Worm (Caenorhabditis elegans) whole organism, L4 larva: Measurements from ENCODE around the gene lntl-1.

Source experiments
- F10B5.3 ChIP-seq: sonication (generic microtip); optimal IDR thresholded peaks from 2 replicates; lab custom pipeline; 2016; ENCODE audit warnings: mild to moderate bottlenecking, missing genetic modification characterization, missing compliant biosample characterization
- F26F4.8 ChIP-seq: fragments of 200-800 bp; sonication (Bioruptor generic); conservative IDR thresholded peaks from 2 replicates; pipeline ENCODE4 v1.3.6; 2022; ENCODE audit warnings: missing genetic modification characterization, missing compliant biosample characterization
- F37D6.2 ChIP-seq: sonication (generic microtip); optimal IDR thresholded peaks from 2 replicates; lab custom pipeline; 2016; ENCODE audit warnings: mild to moderate bottlenecking, missing genetic modification characterization, missing compliant biosample characterization
- F49E8.2 ChIP-seq: sonication (generic microtip); optimal IDR thresholded peaks from 2 replicates; lab custom pipeline; 2016; ENCODE audit warnings: missing compliant biosample characterization, mild to moderate bottlenecking, missing genetic modification characterization, borderline replicate concordance
- R02D3.7 ChIP-seq: fragments of 150-350 bp; sonication (generic microtip); optimal IDR thresholded peaks from 3 replicates; lab custom pipeline; 2014; ENCODE audit warnings: missing biosample characterization, missing genetic modification characterization
- Y48G9A.11 ChIP-seq: fragments of 200-800 bp; sonication (Bioruptor generic); IDR thresholded peaks from 2 replicates; pipeline ENCODE4 v1.3.6; 2022; ENCODE audit warnings: missing genetic modification reagents, missing genetic modification characterization, missing compliant biosample characterization
- ZK546.5 ChIP-seq, 2 experiments: sonication (generic microtip); optimal IDR thresholded peaks; 2 replicates each; lab custom pipeline; 2017; ENCODE audit warnings: missing biosample characterization in 2 of 2, missing genetic modification characterization in 2 of 2
- aly-2 ChIP-seq: sonication (generic microtip); optimal IDR thresholded peaks from 2 replicates; lab custom pipeline; 2018; ENCODE audit warnings: missing biosample characterization, missing genetic modification characterization
- ama-1 ChIP-seq: fragments of 150-350 bp; optimal IDR thresholded peaks from 2 replicates; lab custom pipeline; 2014; ENCODE audit warnings: inconsistent platforms, mixed read lengths
- arid-1 ChIP-seq: fragments of 200-800 bp; sonication (Bioruptor generic); conservative IDR thresholded peaks from 2 replicates; pipeline ENCODE4 v1.3.6; 2022; ENCODE audit warnings: missing genetic modification reagents, missing genetic modification characterization, missing compliant biosample characterization
- attf-4 ChIP-seq: sonication (generic microtip); optimal IDR thresholded peaks from 3 replicates; lab custom pipeline; 2017; ENCODE audit warnings: missing biosample characterization, missing genetic modification characterization
- ceh-20 ChIP-seq: fragments of 200-800 bp; sonication (Bioruptor generic); IDR thresholded peaks from 2 replicates; pipeline ENCODE4 v1.3.6; 2022; ENCODE audit warnings: missing genetic modification reagents, missing genetic modification characterization, missing compliant biosample characterization
- ceh-44 ChIP-seq: fragments of 200-800 bp; sonication (Bioruptor generic); IDR thresholded peaks from 2 replicates; pipeline ENCODE4 v1.3.6; 2022; ENCODE audit warnings: missing genetic modification reagents, missing genetic modification characterization, missing compliant biosample characterization
- ces-1 ChIP-seq: fragments of 150-350 bp; sonication (generic microtip); optimal IDR thresholded peaks from 4 replicates; lab custom pipeline; 2014; ENCODE audit warnings: missing biosample characterization, missing genetic modification reagents, missing genetic modification characterization
- ctbp-1 ChIP-seq: fragments of 200-800 bp; sonication (Bioruptor generic); IDR thresholded peaks from 2 replicates; pipeline ENCODE4 v1.3.6; 2022; ENCODE audit warnings: missing genetic modification reagents, missing genetic modification characterization, missing compliant biosample characterization
- dmd-8 ChIP-seq: fragments of 200-800 bp; sonication (Bioruptor generic); IDR thresholded peaks from 2 replicates; pipeline ENCODE4 v1.3.6; 2022; ENCODE audit warnings: missing genetic modification characterization, missing compliant biosample characterization
- dve-1 ChIP-seq: sonication (generic microtip); optimal IDR thresholded peaks from 2 replicates; lab custom pipeline; 2017; ENCODE audit warnings: antibody characterized with exemption, mild to moderate bottlenecking, missing genetic modification characterization, missing compliant biosample characterization; ENCODE audit not compliant: insufficient read depth
- egl-27 ChIP-seq: sonication (generic microtip); optimal IDR thresholded peaks from 3 replicates; lab custom pipeline; 2017; ENCODE audit warnings: missing biosample characterization, missing genetic modification reagents, missing genetic modification characterization
- fkh-10 ChIP-seq: fragments of 150-350 bp; optimal IDR thresholded peaks from 2 replicates; lab custom pipeline; 2014; ENCODE audit warnings: missing biosample characterization, missing genetic modification reagents, missing genetic modification characterization
- fos-1 ChIP-seq: fragments of 150-350 bp; optimal IDR thresholded peaks from 2 replicates; lab custom pipeline; 2014; ENCODE audit warnings: missing biosample characterization, missing genetic modification characterization
- hlh-30 ChIP-seq: sonication (generic microtip); optimal IDR thresholded peaks from 2 replicates; lab custom pipeline; 2017; ENCODE audit warnings: antibody characterized with exemption, mild to moderate bottlenecking, missing genetic modification characterization, missing compliant biosample characterization; ENCODE audit not compliant: insufficient read depth
- hmg-1.1 ChIP-seq: fragments of 200-800 bp; sonication (Bioruptor generic); IDR thresholded peaks from 2 replicates; pipeline ENCODE4 v1.3.6; 2022; ENCODE audit warnings: missing genetic modification reagents, missing genetic modification characterization, missing compliant biosample characterization
- jun-1 ChIP-seq: fragments of 150-350 bp; optimal IDR thresholded peaks from 2 replicates; lab custom pipeline; 2014; ENCODE audit warnings: missing biosample characterization, missing genetic modification reagents, missing genetic modification characterization
- lin-13 ChIP-seq: fragments of 150-350 bp; optimal IDR thresholded peaks from 2 replicates; lab custom pipeline; 2014; ENCODE audit warnings: missing biosample characterization, missing genetic modification reagents, missing genetic modification characterization
- lin-29 ChIP-seq: fragments of 200-800 bp; sonication (Bioruptor generic); IDR thresholded peaks from 2 replicates; pipeline ENCODE4 v1.3.6; 2022; ENCODE audit warnings: missing genetic modification reagents, missing genetic modification characterization, missing compliant biosample characterization
- lin-38 ChIP-seq: fragments of 200-800 bp; sonication (Bioruptor generic); IDR thresholded peaks from 2 replicates; pipeline ENCODE4 v1.3.6; 2022; ENCODE audit warnings: missing genetic modification reagents, missing genetic modification characterization, missing compliant biosample characterization
- lin-39 ChIP-seq: fragments of 150-350 bp; optimal IDR thresholded peaks from 2 replicates; lab custom pipeline; 2014; ENCODE audit warnings: missing biosample characterization, missing genetic modification reagents, missing genetic modification characterization
- madf-5 ChIP-seq, 2 experiments: fragments of 200-800 bp; sonication (Bioruptor generic); IDR thresholded peaks; 2 replicates each; pipeline ENCODE4 v1.3.6; 2022; ENCODE audit warnings: missing compliant biosample characterization in 2 of 2, missing genetic modification characterization in 2 of 2
- madf-9 ChIP-seq: fragments of 200-800 bp; sonication (Bioruptor generic); conservative IDR thresholded peaks from 2 replicates; pipeline ENCODE4 v1.3.6; 2022; ENCODE audit warnings: missing genetic modification reagents, missing genetic modification characterization, missing compliant biosample characterization
- mdl-1 ChIP-seq, 2 experiments: fragments of 150-350 bp in 1 of 2; sonication (generic microtip) in 1 of 2; optimal IDR thresholded peaks; 2 replicates each; lab custom pipeline; 2014 to 2017; ENCODE audit warnings: missing biosample characterization in 2 of 2, missing genetic modification characterization in 2 of 2
- mdt-29 ChIP-seq: fragments of 200-800 bp; sonication (Bioruptor generic); IDR thresholded peaks from 2 replicates; pipeline ENCODE4 v1.3.6; 2022; ENCODE audit warnings: missing genetic modification reagents, missing genetic modification characterization, missing compliant biosample characterization
- mep-1 ChIP-seq: fragments of 150-350 bp; sonication (generic microtip); optimal IDR thresholded peaks from 3 replicates; lab custom pipeline; 2014; ENCODE audit warnings: missing biosample characterization, missing genetic modification characterization
- mxl-2 ChIP-seq: fragments of 200-800 bp; sonication (Bioruptor generic); conservative IDR thresholded peaks from 2 replicates; pipeline ENCODE4 v1.3.6; 2022; ENCODE audit warnings: missing genetic modification reagents, missing genetic modification characterization, missing compliant biosample characterization
- mxl-3 ChIP-seq: fragments of 200-800 bp; sonication (Bioruptor generic); optimal IDR thresholded peaks from 2 replicates; lab custom pipeline; 2018; ENCODE audit warnings: mild to moderate bottlenecking, missing genetic modification characterization, missing compliant biosample characterization
- nhr-25 ChIP-seq: sonication (generic microtip); optimal IDR thresholded peaks from 2 replicates; lab custom pipeline; 2017; ENCODE audit warnings: missing genetic modification characterization, mild to moderate bottlenecking, missing compliant biosample characterization, antibody characterized with exemption, moderate library complexity, borderline replicate concordance; ENCODE audit not compliant: insufficient read depth
- nhr-28 ChIP-seq: fragments of 150-350 bp; optimal IDR thresholded peaks from 2 replicates; lab custom pipeline; 2014; ENCODE audit warnings: missing biosample characterization, missing genetic modification characterization
- nhr-42 ChIP-seq: fragments of 200-800 bp; sonication (Bioruptor generic); IDR thresholded peaks from 2 replicates; pipeline ENCODE4 v1.3.6; 2022; ENCODE audit warnings: missing genetic modification characterization, missing compliant biosample characterization
- nhr-6 ChIP-seq: fragments of 150-350 bp; optimal IDR thresholded peaks from 2 replicates; lab custom pipeline; 2014; ENCODE audit warnings: missing biosample characterization, missing genetic modification characterization
- pha-4 ChIP-seq, 2 experiments: fragments of 150-350 bp in 1 of 2; fragments of 200-800 bp in 1 of 2; sonication (Bioruptor generic) in 1 of 2; IDR thresholded peaks in 1 of 2; optimal IDR thresholded peaks in 1 of 2; 2 replicates each; pipeline versions ENCODE4 v1.3.6 to Lab custom; 2014 to 2022; ENCODE audit warnings: missing genetic modification characterization in 2 of 2, missing genetic modification reagents in 2 of 2, missing biosample characterization in 1 of 2, missing compliant biosample characterization in 1 of 2
- php-3 ChIP-seq: fragments of 200-800 bp; sonication (Bioruptor generic); IDR thresholded peaks from 2 replicates; pipeline ENCODE4 v1.3.6; 2022; ENCODE audit warnings: missing genetic modification reagents, missing genetic modification characterization, missing compliant biosample characterization
- rbr-2 ChIP-seq: sonication (generic microtip); optimal IDR thresholded peaks from 2 replicates; lab custom pipeline; 2016; ENCODE audit warnings: missing genotype, missing genetic modification characterization, missing compliant biosample characterization
- set-16 ChIP-seq: fragments of 200-800 bp; sonication (Bioruptor generic); IDR thresholded peaks from 2 replicates; pipeline ENCODE4 v1.3.6; 2022; ENCODE audit warnings: missing genetic modification reagents, missing genetic modification characterization, missing compliant biosample characterization
- snpc-1.2 ChIP-seq: fragments of 200-800 bp; sonication (Bioruptor generic); IDR thresholded peaks from 2 replicates; pipeline ENCODE4 v1.3.6; 2022; ENCODE audit warnings: missing genetic modification reagents, missing genetic modification characterization, missing compliant biosample characterization
- spr-3 ChIP-seq: fragments of 200-800 bp; sonication (Bioruptor generic); optimal IDR thresholded peaks from 2 replicates; lab custom pipeline; 2018; ENCODE audit warnings: mild to moderate bottlenecking, missing genetic modification characterization, missing compliant biosample characterization
- tag-97 ChIP-seq: fragments of 200-800 bp; sonication (Bioruptor generic); IDR thresholded peaks from 2 replicates; pipeline ENCODE4 v1.3.6; 2022; ENCODE audit warnings: missing genetic modification characterization, missing compliant biosample characterization
- unc-130 ChIP-seq: sonication (generic microtip); optimal IDR thresholded peaks from 2 replicates; lab custom pipeline; 2016; ENCODE audit warnings: missing genetic modification reagents, missing genetic modification characterization, missing compliant biosample characterization
- unc-39 ChIP-seq: sonication (generic microtip); optimal IDR thresholded peaks from 2 replicates; lab custom pipeline; 2017; ENCODE audit warnings: missing biosample characterization, missing genetic modification characterization
- vab-7 ChIP-seq: fragments of 200-800 bp; sonication (Bioruptor generic); IDR thresholded peaks from 2 replicates; pipeline ENCODE4 v1.3.6; 2022; ENCODE audit warnings: missing genetic modification reagents, missing genetic modification characterization, missing compliant biosample characterization
- zip-2 ChIP-seq: fragments of 150-350 bp; optimal IDR thresholded peaks from 2 replicates; lab custom pipeline; 2014; ENCODE audit warnings: missing biosample characterization, missing genetic modification characterization
- ztf-7 ChIP-seq: fragments of 150-350 bp; optimal IDR thresholded peaks from 2 replicates; lab custom pipeline; 2014; ENCODE audit warnings: missing biosample characterization, missing genetic modification characterization

lntl-1 gene

DNA sequence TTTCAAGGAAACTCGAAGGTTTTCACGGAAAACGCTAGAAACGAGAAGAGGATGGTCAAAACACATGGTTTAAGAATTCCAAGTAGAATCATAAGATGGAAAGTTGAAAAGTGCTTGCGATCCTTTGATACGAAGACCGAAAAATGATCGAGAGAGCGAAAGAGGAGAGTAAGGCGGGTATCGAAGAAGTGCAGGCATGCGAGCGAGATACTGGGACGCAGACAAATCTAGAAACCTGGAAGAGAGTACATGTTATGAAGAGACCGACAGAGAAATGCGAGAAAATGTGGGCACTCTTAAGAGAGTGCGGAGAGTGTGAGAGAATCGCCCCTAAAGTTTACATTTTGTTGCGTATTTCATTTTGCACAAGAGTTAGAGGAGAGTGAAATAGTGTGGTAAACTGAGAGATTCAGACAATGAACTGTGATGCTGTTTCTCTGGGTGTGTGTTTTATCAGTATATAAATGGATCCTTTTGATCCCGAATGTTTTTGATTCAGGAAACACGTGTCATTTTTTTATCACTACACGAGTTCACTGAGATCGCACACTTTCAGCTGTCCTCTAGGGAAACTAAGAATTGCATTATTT lies 52.8 kb downstream of the lntl-1 start (continued):
- TF ChIP-seq snpc-1.2 (GFP tag; lab: Robert Waterston, UW) = no peak
- TF ChIP-seq nhr-28 = peak; percentile 57
- TF ChIP-seq pha-4 (GFP tag; IDR thresholded peaks at IDR 0.05; lab: Robert Waterston, UW) = peak; percentile 40; the same call in 1 of the 2 replicates
- TF ChIP-seq pha-4 (tag; optimal IDR thresholded peaks at IDR 0.05; lab: Kevin White, UChicago) = peak; percentile 49
- TF ChIP-seq aly-2 (tag; lab: Kevin White, UChicago) = no peak
- no peak for TF ChIP-seq madf-5 (GFP tag; IDR thresholded peaks at IDR 0.05; lab: Robert Waterston, UW)
- TF ChIP-seq nhr-42 (GFP tag; lab: Robert Waterston, UW) = 0 out of 2 replicates have a peak, but pooled peaks have one; percentile 63
- TF ChIP-seq ama-1 (lab: Kevin White, UChicago) = no peak
- TF ChIP-seq F37D6.2 (tag; lab: Kevin White, UChicago) = peak; percentile 24
- TF ChIP-seq jun-1 (tag; lab: Kevin White, UChicago) = no peak
- peak; percentile 19; the same call in 1 of the 2 replicates for TF ChIP-seq php-3
- peak; percentile 82 for TF ChIP-seq dve-1 (tag; lab: Kevin White, UChicago)
- TF ChIP-seq madf-9 (GFP tag; lab: Robert Waterston, UW) = no peak
- TF ChIP-seq egl-27 (tag; lab: Kevin White, UChicago) = no peak
- TF ChIP-seq lin-38 (GFP tag; lab: Robert Waterston, UW) = peak; percentile 43; the same call in 1 of the 2 replicates
- TF ChIP-seq ztf-7 (tag; lab: Kevin White, UChicago) = no peak
- TF ChIP-seq lin-13 (GFP tag; lab: Kevin White, UChicago) = no peak
- TF ChIP-seq unc-39 (tag; lab: Kevin White, UChicago) = no peak
- TF ChIP-seq arid-1 (GFP tag; lab: Robert Waterston, UW) = 0 out of 2 replicates have a peak, but pooled peaks have one; percentile 11
- TF ChIP-seq ceh-20 = peak; percentile 71
- peak; percentile 47 for TF ChIP-seq nhr-25
- TF ChIP-seq nhr-6 (tag; lab: Kevin White, UChicago) = peak; percentile 85
- no peak for TF ChIP-seq mxl-2
- TF ChIP-seq hlh-30 (tag; lab: Kevin White, UChicago) = peak; percentile 64
- TF ChIP-seq ceh-44 = no peak
- no peak for TF ChIP-seq F49E8.2 (tag; lab: Kevin White, UChicago)
- TF ChIP-seq unc-130 (GFP tag; lab: Kevin White, UChicago) = no peak
- no peak for TF ChIP-seq fos-1
- no peak for TF ChIP-seq lin-39 (tag; lab: Kevin White, UChicago)
- TF ChIP-seq mxl-3 (GFP tag; lab: Kevin White, UChicago) = peak; percentile 60
- TF ChIP-seq mep-1 (tag; lab: Kevin White, UChicago) = peak; percentile 80
- peak; percentile 64 for TF ChIP-seq hmg-1.1
- TF ChIP-seq lin-29 (GFP tag; lab: Robert Waterston, UW) = no peak
- TF ChIP-seq vab-7 = no peak
- no peak for TF ChIP-seq fkh-10 (GFP tag; lab: Kevin White, UChicago)
- no peak for TF ChIP-seq Y48G9A.11
- no peak for TF ChIP-seq tag-97 (GFP tag; lab: Robert Waterston, UW)
- no peak for TF ChIP-seq F10B5.3
- TF ChIP-seq spr-3 (GFP tag; lab: Kevin White, UChicago) = no peak
- peak; percentile 63 to 79 for TF ChIP-seq mdl-1 (tag; optimal IDR thresholded peaks at IDR 0.05; lab: Kevin White, UChicago)
- TF ChIP-seq dmd-8 (GFP tag; lab: Robert Waterston, UW) = no peak
- peak; percentile 0 for TF ChIP-seq R02D3.7
- TF ChIP-seq mdt-29 (GFP tag; lab: Robert Waterston, UW) = no peak
- TF ChIP-seq set-16 = no peak
- no peak for TF ChIP-seq attf-4
- TF ChIP-seq ZK546.5 (tag; optimal IDR thresholded peaks at IDR 0.05; lab: Kevin White, UChicago) = no peak
- TF ChIP-seq zip-2 (tag; lab: Kevin White, UChicago) = no peak
- TF ChIP-seq rbr-2 (tag; lab: Kevin White, UChicago) = peak; percentile 40
- TF ChIP-seq ctbp-1 = no peak
- no peak for TF ChIP-seq ces-1 (GFP tag; lab: Kevin White, UChicago)
- TF ChIP-seq F26F4.8 (GFP tag; lab: Robert Waterston, UW) = no peak
